Worm (Caenorhabditis elegans): ENCODE data around the gene cdkr-3.

DNA sequence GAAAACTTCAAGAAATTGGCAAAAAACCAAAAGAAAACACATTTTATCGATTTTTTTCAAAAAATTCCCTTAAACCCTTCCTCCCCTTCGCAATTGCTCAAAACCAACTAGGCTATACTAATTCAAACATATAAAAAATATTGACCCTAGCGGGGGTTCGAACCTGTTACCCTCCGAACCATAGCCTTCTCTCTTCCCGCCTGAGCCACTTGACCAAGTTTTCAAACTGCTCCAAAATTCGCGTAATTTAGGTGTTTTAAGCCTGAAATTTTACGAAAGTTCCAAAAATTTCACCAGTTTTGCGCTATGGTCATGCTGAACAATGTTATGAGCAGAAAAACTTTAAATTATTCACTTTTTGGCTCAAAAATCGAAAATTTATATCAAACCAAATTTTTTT is 35.5 kb upstream of the cdkr-3 start:
- TF ChIP-seq hmbx-1 (tag; optimal IDR thresholded peaks at IDR 0.05) (no peak), hmg-4 (GFP tag; optimal IDR thresholded peaks at IDR 0.05) (no peak), aly-1 (tag; optimal IDR thresholded peaks at IDR 0.05) (no peak), tra-4 (tag; optimal IDR thresholded peaks at IDR 0.05) (no peak), ama-1 (optimal IDR thresholded peaks at IDR 0.05) (peak; percentile 29), flt-1 (GFP tag; IDR thresholded peaks at IDR 0.05) (0 out of 2 replicates have a peak, but pooled peaks have one; percentile 27), tbx-11 (GFP tag; IDR thresholded peaks at IDR 0.05) (no peak), F13C5.2 (tag; optimal IDR thresholded peaks at IDR 0.05) (no peak), sea-1 (GFP tag; conservative IDR thresholded peaks at IDR 0.05) (no peak), hnd-1 (tag; optimal IDR thresholded peaks at IDR 0.05) (no peak)
